ENCODE assay signal across 1 fruit fly cellular context in the genomic region with DNA sequence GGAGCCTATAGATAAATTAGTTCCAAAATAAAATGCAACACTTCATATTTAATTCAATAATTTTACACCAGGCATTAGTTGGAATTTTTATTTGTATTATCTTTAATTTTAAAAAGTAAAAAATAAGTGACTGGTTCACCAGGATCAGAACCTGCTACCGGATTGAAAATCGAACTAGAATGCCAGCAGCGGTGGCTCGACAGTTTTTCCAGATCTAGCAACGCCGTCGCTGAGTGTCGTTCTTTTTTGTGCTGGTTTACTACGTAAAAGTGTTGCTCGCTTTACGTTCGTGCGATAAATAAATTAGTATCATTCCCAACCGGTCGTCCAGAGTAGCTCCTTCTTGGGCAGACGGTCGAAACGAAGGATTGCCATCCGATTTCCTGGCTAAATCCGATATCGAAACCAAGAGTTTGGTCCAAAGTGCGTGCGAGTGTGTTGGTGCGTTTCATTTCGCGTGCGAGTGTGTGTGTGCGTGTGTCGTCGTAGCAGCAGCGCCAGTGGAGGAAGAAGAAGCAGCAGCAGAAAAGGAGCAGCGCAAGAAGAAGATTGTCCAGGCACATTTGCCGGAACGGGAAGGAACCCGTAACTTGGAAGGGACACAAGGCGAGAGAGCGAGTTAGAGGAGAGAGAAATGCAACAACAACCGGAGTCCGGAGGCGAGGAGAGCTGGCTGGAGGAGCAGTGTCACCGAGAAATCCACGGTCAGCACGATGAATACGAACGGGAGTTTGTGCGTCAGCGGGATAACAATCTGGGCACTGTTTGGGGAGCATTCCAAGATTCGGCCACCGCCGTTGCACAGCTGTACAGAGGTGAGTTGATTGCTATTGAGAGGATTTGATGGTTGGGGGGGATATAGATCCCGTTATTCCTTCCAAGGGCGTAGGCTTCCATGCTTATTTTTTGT.
A peak's percentile ranks its signal among the peaks of the same experiment; 100 is the strongest.
TF ChIP-seq lines count a peak whose summit lies in the region.

A gene (plus strand): TSS at position 200 of the 910 bp plus-strand sequence.

TF ChIP-seq in whole organism, embryonic, 481 proteins besides CTCF, POLR2A, EP300 and RAD21 (continued from another document):
- TF ChIP-seq CG18599 (GFP tag; optimal IDR thresholded peaks at IDR 0.05; lab: Kevin White, UChicago) (no peak), row (GFP tag; IDR thresholded peaks at IDR 0.05; lab: Robert Waterston, UW) (peak; percentile 73), CG12391 (tag; optimal IDR thresholded peaks at IDR 0.05; lab: Kevin White, UChicago) (peak; percentile 3), grn (GFP tag; optimal IDR thresholded peaks at IDR 0.05; lab: Kevin White, UChicago) (no peak), ash1 (GFP tag; optimal IDR thresholded peaks at IDR 0.05; lab: Kevin White, UChicago) (no peak), BEAF-32 (GFP tag; optimal IDR thresholded peaks at IDR 0.05; lab: Kevin White, UChicago) (peak; percentile 24), Dref (GFP tag; IDR thresholded peaks at IDR 0.05; lab: Robert Waterston, UW) (peak; percentile 44), MBD-R2 (GFP tag; IDR thresholded peaks at IDR 0.05; lab: Robert Waterston, UW) (peak; percentile 33; the same call in 1 of the 2 replicates), CG34224 (GFP tag; IDR thresholded peaks at IDR 0.05; lab: Robert Waterston, UW; ENCODE audit: partially characterized antibody) (no peak), Abd-B (GFP tag; optimal IDR thresholded peaks at IDR 0.05; lab: Kevin White, UChicago) (no peak), slbo (GFP tag; IDR thresholded peaks at IDR 0.05; lab: Robert Waterston, UW) (0 out of 2 replicates have a peak, but pooled peaks have one; percentile 17), ara (GFP tag; IDR thresholded peaks at IDR 0.05; lab: Robert Waterston, UW) (no peak), CG8924 (tag; optimal IDR thresholded peaks at IDR 0.05; lab: Kevin White, UChicago) (no peak), CG3163 (GFP tag; optimal IDR thresholded peaks at IDR 0.05; lab: Kevin White, UChicago) (peak; percentile 6), wor (GFP tag; IDR thresholded peaks at IDR 0.05; lab: Robert Waterston, UW) (no peak), CG15514 (GFP tag; optimal IDR thresholded peaks at IDR 0.05; lab: Kevin White, UChicago) (peak; percentile 98), CG10274 (GFP tag; optimal IDR thresholded peaks at IDR 0.05; lab: Kevin White, UChicago) (no peak), Dfd (GFP tag; optimal IDR thresholded peaks at IDR 0.05; lab: Kevin White, UChicago) (no peak), CG8290 (GFP tag; optimal IDR thresholded peaks at IDR 0.05; lab: Kevin White, UChicago) (no peak), CG8290 (tag; optimal IDR thresholded peaks at IDR 0.05; lab: Kevin White, UChicago) (peak in 1 of 2 experiments; percentile 3), CG31441 (GFP tag; IDR thresholded peaks at IDR 0.05; lab: Robert Waterston, UW) (0 out of 2 replicates have a peak, but pooled peaks have one; percentile 13), chm (GFP tag; IDR thresholded peaks at IDR 0.05; lab: Robert Waterston, UW) (no peak), prd (optimal IDR thresholded peaks at IDR 0.05; lab: Kevin White, UChicago) (no peak), prd (GFP tag; IDR thresholded peaks at IDR 0.05; lab: Robert Waterston, UW) (0 out of 3 replicates have a peak, but pooled peaks have one; percentile 7), CG17385 (GFP tag; optimal IDR thresholded peaks at IDR 0.05; lab: Kevin White, UChicago) (peak; percentile 90), pzg (GFP tag; optimal IDR thresholded peaks at IDR 0.05; lab: Kevin White, UChicago) (peak; percentile 25), unc-4 (GFP tag; IDR thresholded peaks at IDR 0.05; lab: Robert Waterston, UW; ENCODE audit: partially characterized antibody) (0 out of 2 replicates have a peak, but pooled peaks have one; percentile 21), E2f2 (GFP tag; IDR thresholded peaks at IDR 0.05; lab: Robert Waterston, UW) (peak; percentile 27; the same call in 1 of the 2 replicates), Fer1 (GFP tag; optimal IDR thresholded peaks at IDR 0.05; lab: Kevin White, UChicago) (peak; percentile 17), MESR4 (GFP tag; optimal IDR thresholded peaks at IDR 0.05; lab: Kevin White, UChicago) (peak; percentile 85), CG17912 (GFP tag; optimal IDR thresholded peaks at IDR 0.05; lab: Kevin White, UChicago) (no peak), Dbx (GFP tag; IDR thresholded peaks at IDR 0.05; lab: Robert Waterston, UW) (no peak), HmgZ (tag; optimal IDR thresholded peaks at IDR 0.05; lab: Kevin White, UChicago) (peak; percentile 0), Adf1 (GFP tag; IDR thresholded peaks at IDR 0.05; lab: Robert Waterston, UW) (0 out of 2 replicates have a peak, but pooled peaks have one; percentile 42), Aef1 (GFP tag; IDR thresholded peaks at IDR 0.05; lab: Robert Waterston, UW) (no peak), Sry-β (GFP tag; optimal IDR thresholded peaks at IDR 0.05; lab: Kevin White, UChicago) (peak; percentile 14), Med (GFP tag; lab: Kevin White, UChicago) (peak; percentile 66), CG17359 (tag; optimal IDR thresholded peaks at IDR 0.05; lab: Kevin White, UChicago) (no peak), CG12659 (GFP tag; optimal IDR thresholded peaks at IDR 0.05; lab: Kevin White, UChicago) (peak; percentile 2), Side (GFP tag; optimal IDR thresholded peaks at IDR 0.05; lab: Kevin White, UChicago) (no peak), Sin3A (optimal IDR thresholded peaks at IDR 0.05; lab: Kevin White, UChicago) (no peak), CG12155 (GFP tag; optimal IDR thresholded peaks at IDR 0.05; lab: Kevin White, UChicago) (no peak), CG8478 (optimal IDR thresholded peaks at IDR 0.05; lab: Kevin White, UChicago) (peak; percentile 71), Rfx (GFP tag; IDR thresholded peaks at IDR 0.05; lab: Robert Waterston, UW) (0 out of 2 replicates have a peak, but pooled peaks have one; percentile 8), insv (GFP tag; optimal IDR thresholded peaks at IDR 0.05; lab: Kevin White, UChicago) (peak in 1 of 2 experiments; percentile 50), Ets65A (GFP tag; lab: Kevin White, UChicago) (peak; percentile 70)
TF ChIP-seq in whole organism, embryonic: peak in this region for 40.
